Fruit fly (Drosophila melanogaster) whole organism, embryonic: ENCODE data around the gene CG7903.

Experiments
- CG10147 ChIP-seq: fragments of 200-800 bp; sonication (Bioruptor generic); optimal IDR thresholded peaks from 2 replicates; lab custom pipeline; 2019; ENCODE audit warnings: missing biosample characterization, mild to moderate bottlenecking, missing genetic modification characterization, moderate library complexity
- CG13123 ChIP-seq: fragments of 200-800 bp; sonication (Bioruptor generic); optimal IDR thresholded peaks from 2 replicates; lab custom pipeline; 2016; ENCODE audit warnings: missing biosample characterization, missing genetic modification characterization
- CG8924 ChIP-seq: fragments of 200-800 bp; optimal IDR thresholded peaks from 3 replicates; lab custom pipeline; 2019; ENCODE audit warnings: missing biosample characterization, mild to moderate bottlenecking, missing genetic modification characterization, moderate library complexity
- E2f2 ChIP-seq: fragments of 200-800 bp; sonication (Bioruptor generic); IDR thresholded peaks from 2 replicates; pipeline ENCODE4 v1.3.6; 2022; ENCODE audit warnings: missing biosample characterization, missing genetic modification characterization
- MBD-R2 ChIP-seq: fragments of 200-800 bp; sonication (Bioruptor generic); IDR thresholded peaks from 2 replicates; pipeline ENCODE4 v1.3.6; 2022; ENCODE audit warnings: missing biosample characterization, missing genetic modification characterization
- aop ChIP-seq: fragments of 200-800 bp; sonication (Bioruptor generic); IDR thresholded peaks from 2 replicates; pipeline ENCODE4 v1.3.6; 2022; ENCODE audit warnings: missing biosample characterization, missing genetic modification characterization
- otp ChIP-seq: fragments of 200-800 bp; sonication (Bioruptor generic); IDR thresholded peaks from 3 replicates; pipeline ENCODE4, ENCODE4 v1.3.6; 2022; ENCODE audit warnings: missing biosample characterization, missing genetic modification characterization
- trh ChIP-seq: fragments of 200-800 bp; sonication (Bioruptor generic); optimal IDR thresholded peaks from 2 replicates; lab custom pipeline; 2016; ENCODE audit warnings: missing biosample characterization, missing genetic modification characterization

- no peak for TF ChIP-seq otp (GFP tag; lab: Robert Waterston, UW)
- no peak for TF ChIP-seq CG10147
- no peak for TF ChIP-seq CG13123 (GFP tag; lab: Kevin White, UChicago)
- no peak for TF ChIP-seq MBD-R2
- TF ChIP-seq E2f2 (GFP tag; lab: Robert Waterston, UW) = no peak
- TF ChIP-seq CG8924 = no peak
- no peak for TF ChIP-seq aop
- TF ChIP-seq trh (GFP tag; lab: Kevin White, UChicago) = no peak
These were observed 35.7 kb downstream of the CG7903 start for dm6 chr3R:29959329-29959728.
